Fruit fly (Drosophila melanogaster) whole organism: ENCODE results near the gene CG31706.

Experiments used
- CG8478 ChIP-seq: fragments of >200 bp; optimal IDR thresholded peaks from 2 replicates; lab custom pipeline; 2018; ENCODE audit warnings: inconsistent platforms
- Dll ChIP-seq: fragments of >200 bp; optimal IDR thresholded peaks from 2 replicates; lab custom pipeline; 2017
- EcR ChIP-seq, 2 experiments: fragments of >200 bp; optimal IDR thresholded peaks; 2 replicates each; lab custom pipeline; 2017; ENCODE audit warnings: missing biosample characterization in 2 of 2, missing genetic modification characterization in 2 of 2, missing genetic modification reagents in 2 of 2
- pan ChIP-seq: fragments of >200 bp; optimal IDR thresholded peaks from 2 replicates; lab custom pipeline; 2017
- psq ChIP-seq: fragments of >200 bp; optimal IDR thresholded peaks from 2 replicates; lab custom pipeline; 2017
- usp ChIP-seq: fragments of >200 bp; optimal IDR thresholded peaks from 2 replicates; lab custom pipeline; 2017; ENCODE audit warnings: missing biosample characterization, missing genetic modification characterization, mixed read lengths

The CG31706 gene

dm6 chr2L:11500649-11501048 is 30.2 kb downstream of the CG31706 start:
- no peak for TF ChIP-seq EcR (GFP tag; optimal IDR thresholded peaks at IDR 0.05; lab: Kevin White, UChicago)

- TF ChIP-seq CG8478 (lab: Kevin White, UChicago) (no peak), Dll (lab: Kevin White, UChicago) (no peak), EcR (GFP tag; optimal IDR thresholded peaks at IDR 0.05; lab: Kevin White, UChicago) (no peak), usp (no peak), psq (no peak)
Observed at dm6 chr2L:11498839-11499238, 32.0 kb downstream of the CG31706 start, which contains the start of gene Cog8. Gene Cog8, minus strand, starts transcription at chr2L:11498948.

dm6 chr2L:11493933-11494332 is 36.9 kb downstream of the CG31706 start:
- no peak for TF ChIP-seq CG8478 (lab: Kevin White, UChicago)
- no peak for TF ChIP-seq usp
- no peak for TF ChIP-seq pan (lab: Kevin White, UChicago)

DNA sequence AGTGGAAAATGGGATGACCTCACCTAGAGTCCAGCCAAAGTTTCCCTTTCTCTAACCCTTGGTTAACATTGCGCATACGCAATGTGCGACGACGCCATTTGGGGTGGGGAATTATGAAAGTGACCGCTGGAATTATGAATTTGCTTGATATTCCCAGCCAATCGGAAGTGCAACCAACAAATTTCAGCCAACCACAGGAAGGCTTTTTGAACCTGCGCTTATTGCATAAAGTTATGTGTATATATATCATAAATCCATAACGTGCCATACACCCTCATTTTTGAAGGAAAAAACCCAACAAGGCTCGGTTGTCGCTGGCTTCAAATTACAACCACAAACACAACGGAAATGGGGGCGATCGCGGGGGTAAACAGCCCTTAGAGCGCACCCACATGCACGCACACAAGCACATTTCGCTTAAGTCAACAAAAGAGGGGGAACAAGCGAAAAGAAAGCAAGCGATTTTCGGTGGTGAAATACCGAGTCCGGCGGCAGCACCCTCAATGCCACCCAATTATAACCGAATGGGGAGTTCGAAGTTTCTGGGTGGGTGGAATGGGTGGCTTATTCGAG is 42.3 kb downstream of the CG31706 start:
- no peak for TF ChIP-seq usp
- TF ChIP-seq pan (lab: Kevin White, UChicago): no peak
- no peak for TF ChIP-seq CG8478 (lab: Kevin White, UChicago)
- TF ChIP-seq psq: no peak
- no peak for TF ChIP-seq Dll (lab: Kevin White, UChicago)
- no peak for TF ChIP-seq EcR (GFP tag; optimal IDR thresholded peaks at IDR 0.05; lab: Kevin White, UChicago)

DNA sequence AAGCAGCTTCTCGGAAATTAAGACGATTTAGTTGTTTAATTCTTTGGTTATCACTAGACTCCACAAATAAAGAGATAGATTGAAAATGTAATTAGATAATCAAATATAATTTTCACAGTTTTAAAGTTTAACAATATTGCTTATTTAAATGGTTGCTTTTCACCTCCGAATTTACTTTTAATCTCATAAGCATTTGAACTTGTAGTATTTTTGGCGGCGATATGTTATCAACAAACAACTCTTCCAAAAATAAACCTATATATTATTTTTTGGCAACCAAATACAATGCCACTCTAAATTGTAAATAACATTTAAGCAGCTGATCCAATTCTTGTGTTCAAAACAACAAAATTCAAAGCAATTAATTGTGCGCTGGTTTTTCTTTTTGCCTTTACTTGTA is 46.4 kb downstream of the CG31706 start, which contains the start of the genes CG43355 and sala:
Gene CG43355, plus strand, starts transcription at position 301 of the 400 bp plus-strand sequence.
Gene sala, plus strand, starts transcription at position 301 of the 400 bp plus-strand sequence.
- TF ChIP-seq Dll (lab: Kevin White, UChicago) (no peak), psq (no peak), usp (no peak)
